Worm (Caenorhabditis elegans) whole organism, L1 larva: ENCODE data around the gene top-3.

ENCODE experiments used
- C04F5.9 ChIP-seq: sonication (generic microtip); optimal IDR thresholded peaks from 2 replicates; lab custom pipeline; 2016; ENCODE audit warnings: missing genetic modification characterization, missing compliant biosample characterization
- C34B4.2 ChIP-seq: sonication (generic microtip); optimal IDR thresholded peaks from 2 replicates; lab custom pipeline; 2017; ENCODE audit warnings: mild to moderate bottlenecking, missing genetic modification characterization, missing compliant biosample characterization
- F16B12.6 ChIP-seq: fragments of 150-350 bp; optimal IDR thresholded peaks from 2 replicates; lab custom pipeline; 2014; ENCODE audit warnings: missing biosample characterization, missing genetic modification characterization
- alr-1 ChIP-seq: fragments of 200-800 bp; sonication (Bioruptor generic); optimal IDR thresholded peaks from 2 replicates; lab custom pipeline; 2018; ENCODE audit warnings: borderline replicate concordance, mild to moderate bottlenecking, missing genetic modification characterization, missing compliant biosample characterization
- ama-1 ChIP-seq: fragments of 150-350 bp; optimal IDR thresholded peaks from 2 replicates; lab custom pipeline; 2014
- ceh-8 ChIP-seq: fragments of 200-800 bp; sonication (Bioruptor generic); optimal IDR thresholded peaks from 2 replicates; lab custom pipeline; 2018; ENCODE audit warnings: mild to moderate bottlenecking, missing genetic modification characterization, moderate library complexity, missing compliant biosample characterization
- ceh-82 ChIP-seq, 3 experiments: fragments of 150-350 bp in 1 of 3; sonication (generic microtip) in 2 of 3; optimal IDR thresholded peaks; 2 replicates each; lab custom pipeline; 2014 to 2017; ENCODE audit warnings: missing biosample characterization in 3 of 3, missing genetic modification characterization in 3 of 3
- ceh-88 ChIP-seq: fragments of 200-800 bp; sonication (Bioruptor generic); IDR thresholded peaks from 2 replicates; pipeline ENCODE4 v1.3.6; 2022; ENCODE audit warnings: missing genetic modification characterization, missing compliant biosample characterization
- dsc-1 ChIP-seq: sonication (generic microtip); optimal IDR thresholded peaks from 2 replicates; lab custom pipeline; 2016; ENCODE audit warnings: mild to moderate bottlenecking, missing genetic modification characterization, missing compliant biosample characterization
- efl-3 ChIP-seq: fragments of 200-800 bp; sonication (Bioruptor generic); optimal IDR thresholded peaks from 2 replicates; lab custom pipeline; 2018; ENCODE audit warnings: mild to moderate bottlenecking, missing genetic modification characterization, missing compliant biosample characterization
- egl-13 ChIP-seq: sonication (generic microtip); optimal IDR thresholded peaks from 2 replicates; lab custom pipeline; 2016; ENCODE audit warnings: missing genotype, missing genetic modification reagents, missing genetic modification characterization, missing compliant biosample characterization
- elt-2 ChIP-seq: sonication (generic microtip); optimal IDR thresholded peaks from 2 replicates; lab custom pipeline; 2016; ENCODE audit warnings: missing genetic modification characterization, mild to moderate bottlenecking, inconsistent platforms, missing compliant biosample characterization, missing genetic modification reagents
- elt-3 ChIP-seq, 6 experiments: fragments of 150-350 bp in 1 of 6; sonication (generic microtip); optimal IDR thresholded peaks; 2 replicates each; lab custom pipeline; 2017 to 2018; ENCODE audit warnings: missing biosample characterization in 6 of 6, missing genetic modification characterization in 6 of 6, inconsistent platforms in 1 of 6
- fkh-10 ChIP-seq: sonication (generic microtip); optimal IDR thresholded peaks from 2 replicates; lab custom pipeline; 2017; ENCODE audit warnings: missing biosample characterization, missing genetic modification reagents, missing genetic modification characterization
- fkh-4 ChIP-seq: sonication (generic microtip); optimal IDR thresholded peaks from 2 replicates; lab custom pipeline; 2016; ENCODE audit warnings: missing compliant biosample characterization, missing genetic modification characterization, borderline replicate concordance
- fkh-8 ChIP-seq: sonication (generic microtip); optimal IDR thresholded peaks from 2 replicates; lab custom pipeline; 2016; ENCODE audit warnings: mild to moderate bottlenecking, missing genetic modification characterization, missing compliant biosample characterization
- fos-1 ChIP-seq: fragments of 150-350 bp; optimal IDR thresholded peaks from 2 replicates; lab custom pipeline; 2014; ENCODE audit warnings: missing biosample characterization, missing genetic modification characterization
- hpl-2 ChIP-seq: fragments of 150-350 bp; optimal IDR thresholded peaks from 2 replicates; lab custom pipeline; 2014; ENCODE audit warnings: missing biosample characterization, missing genetic modification reagents, missing genetic modification characterization
- lin-35 ChIP-seq, 2 experiments: fragments of 150-350 bp; optimal IDR thresholded peaks; 2 replicates each; lab custom pipeline; 2014; ENCODE audit warnings: missing biosample characterization in 2 of 2, missing genetic modification characterization in 2 of 2, missing genetic modification reagents in 2 of 2
- lin-39 ChIP-seq: fragments of 150-350 bp; optimal IDR thresholded peaks from 2 replicates; lab custom pipeline; 2014; ENCODE audit warnings: missing biosample characterization, missing genetic modification reagents, missing genetic modification characterization
- lsy-2 ChIP-seq, 2 experiments: fragments of 150-350 bp; optimal IDR thresholded peaks; 2 replicates each; lab custom pipeline; 2014; ENCODE audit warnings: missing biosample characterization in 2 of 2, missing genetic modification characterization in 2 of 2
- mab-9 ChIP-seq: fragments of 200-800 bp; sonication (Bioruptor generic); IDR thresholded peaks from 2 replicates; pipeline ENCODE4 v1.3.6; 2022; ENCODE audit warnings: missing genetic modification reagents, missing genetic modification characterization, missing compliant biosample characterization
- mdl-1 ChIP-seq, 2 experiments: fragments of 150-350 bp; optimal IDR thresholded peaks; 2 replicates each; lab custom pipeline; 2014 to 2017; ENCODE audit warnings: missing biosample characterization in 2 of 2, missing genetic modification characterization in 2 of 2, inconsistent platforms in 1 of 2
- mep-1 ChIP-seq: fragments of 150-350 bp; optimal IDR thresholded peaks from 2 replicates; lab custom pipeline; 2014; ENCODE audit warnings: missing biosample characterization, missing genetic modification characterization
- nhr-19 ChIP-seq: fragments of 200-800 bp; sonication (Bioruptor generic); conservative IDR thresholded peaks from 2 replicates; pipeline ENCODE4 v1.3.6; 2022; ENCODE audit warnings: missing genetic modification characterization, missing compliant biosample characterization
- nhr-20 ChIP-seq: sonication (generic microtip); optimal IDR thresholded peaks from 2 replicates; lab custom pipeline; 2016; ENCODE audit warnings: mild to moderate bottlenecking, missing genetic modification characterization, missing compliant biosample characterization
- nhr-28 ChIP-seq: fragments of 150-350 bp; optimal IDR thresholded peaks from 2 replicates; lab custom pipeline; 2014; ENCODE audit warnings: missing biosample characterization, missing genetic modification characterization
- nhr-47 ChIP-seq: sonication (generic microtip); optimal IDR thresholded peaks from 2 replicates; lab custom pipeline; 2016; ENCODE audit warnings: mild to moderate bottlenecking, missing genetic modification characterization, moderate library complexity, missing compliant biosample characterization
- nhr-71 ChIP-seq: sonication (generic microtip); optimal IDR thresholded peaks from 2 replicates; lab custom pipeline; 2016; ENCODE audit warnings: mild to moderate bottlenecking, missing genetic modification characterization, moderate library complexity, missing compliant biosample characterization
- nhr-85 ChIP-seq: sonication (generic microtip); peaks from one replicate; lab custom pipeline; 2016; ENCODE audit warnings: missing genetic modification characterization, inconsistent platforms, missing compliant biosample characterization
- pax-3 ChIP-seq: fragments of 200-800 bp; sonication (Bioruptor generic); optimal IDR thresholded peaks from 2 replicates; lab custom pipeline; 2018; ENCODE audit warnings: mild to moderate bottlenecking, missing genetic modification characterization, moderate library complexity, missing compliant biosample characterization
- rnt-1 ChIP-seq: sonication (generic microtip); optimal IDR thresholded peaks from 2 replicates; lab custom pipeline; 2016; ENCODE audit warnings: mild to moderate bottlenecking, missing genetic modification characterization, moderate library complexity, missing compliant biosample characterization
- skn-1 ChIP-seq: fragments of 150-350 bp; optimal IDR thresholded peaks from 2 replicates; lab custom pipeline; 2014; ENCODE audit warnings: missing biosample characterization, missing genetic modification characterization
- snpc-4 ChIP-seq: fragments of 150-350 bp; optimal IDR thresholded peaks from 2 replicates; lab custom pipeline; 2014; ENCODE audit warnings: missing biosample characterization, missing genetic modification characterization
- snu-23 ChIP-seq: sonication (generic microtip); optimal IDR thresholded peaks from 2 replicates; lab custom pipeline; 2016; ENCODE audit warnings: missing genetic modification characterization, missing compliant biosample characterization
- sox-4 ChIP-seq: sonication (generic microtip); optimal IDR thresholded peaks from 2 replicates; lab custom pipeline; 2016; ENCODE audit warnings: missing genetic modification characterization, missing compliant biosample characterization
- sup-37 ChIP-seq: fragments of 200-800 bp; sonication (Bioruptor generic); optimal IDR thresholded peaks from 2 replicates; lab custom pipeline; 2018; ENCODE audit warnings: mild to moderate bottlenecking, missing genetic modification characterization, missing compliant biosample characterization
- swsn-7 ChIP-seq: sonication (generic microtip); optimal IDR thresholded peaks from 2 replicates; lab custom pipeline; 2016; ENCODE audit warnings: missing genetic modification characterization, missing compliant biosample characterization
- tbx-2 ChIP-seq: sonication (generic microtip); optimal IDR thresholded peaks from 2 replicates; lab custom pipeline; 2016; ENCODE audit warnings: missing genetic modification characterization, missing compliant biosample characterization
- unc-30 ChIP-seq: sonication (generic microtip); optimal IDR thresholded peaks from 2 replicates; lab custom pipeline; 2017; ENCODE audit warnings: missing biosample characterization, missing genetic modification characterization
- unc-62 ChIP-seq: fragments of 150-350 bp; optimal IDR thresholded peaks from 2 replicates; lab custom pipeline; 2014; ENCODE audit warnings: missing biosample characterization, missing genetic modification reagents, missing genetic modification characterization
- unc-98 ChIP-seq: fragments of 200-800 bp; sonication (Bioruptor generic); IDR thresholded peaks from 2 replicates; pipeline ENCODE4 v1.3.6; 2022; ENCODE audit warnings: missing genetic modification characterization, missing compliant biosample characterization
- vab-15 ChIP-seq: sonication (generic microtip); optimal IDR thresholded peaks from 2 replicates; lab custom pipeline; 2017; ENCODE audit warnings: missing genotype, mild to moderate bottlenecking, missing genetic modification characterization, missing compliant biosample characterization
- xbp-1 ChIP-seq: sonication (generic microtip); optimal IDR thresholded peaks from 2 replicates; lab custom pipeline; 2016; ENCODE audit warnings: missing genetic modification characterization, missing compliant biosample characterization
- zag-1 ChIP-seq: fragments of 150-350 bp; optimal IDR thresholded peaks from 2 replicates; lab custom pipeline; 2014; ENCODE audit warnings: missing biosample characterization, missing genetic modification characterization
- ztf-11 ChIP-seq, 2 experiments: sonication (generic microtip); optimal IDR thresholded peaks; 2 replicates each; lab custom pipeline; 2016 to 2017; ENCODE audit warnings: missing genetic modification characterization in 2 of 2, missing biosample characterization in 1 of 2, missing compliant biosample characterization in 1 of 2

top-3 gene

DNA sequence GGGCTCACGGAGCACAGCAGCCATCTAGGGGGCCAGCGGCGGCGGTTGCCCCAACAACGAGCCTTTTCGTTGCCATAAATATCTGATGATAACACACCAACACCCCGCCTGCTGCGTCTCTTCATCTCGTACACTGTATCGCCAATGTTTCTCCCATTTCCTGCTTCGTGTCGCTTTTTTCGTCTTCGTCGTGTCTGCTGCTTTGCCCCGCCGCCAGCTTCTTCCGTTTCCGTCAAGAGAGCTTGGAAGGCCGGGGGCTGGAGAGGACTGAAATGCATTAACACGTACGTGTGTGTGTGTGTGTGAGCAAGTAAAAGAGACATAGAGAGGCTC is 24.1 kb downstream of the top-3 start (continued):
- TF ChIP-seq C34B4.2 (tag; lab: Kevin White, UChicago) (no peak), lin-39 (no peak), zag-1 (tag; lab: Kevin White, UChicago) (no peak), snu-23 (peak; percentile 13), fkh-10 (GFP tag; lab: Kevin White, UChicago) (peak; percentile 20), unc-98 (GFP tag; lab: Robert Waterston, UW) (no peak), elt-3 (tag; optimal IDR thresholded peaks at IDR 0.05; lab: Kevin White, UChicago) (no peak), mdl-1 (tag; optimal IDR thresholded peaks at IDR 0.05; lab: Kevin White, UChicago) (no peak), efl-3 (no peak), tbx-2 (tag; lab: Kevin White, UChicago) (peak; percentile 12), nhr-71 (tag; lab: Kevin White, UChicago) (peak; percentile 60), ztf-11 (tag; optimal IDR thresholded peaks at IDR 0.05; lab: Kevin White, UChicago) (no peak), F16B12.6 (tag; lab: Kevin White, UChicago) (no peak), lsy-2 (tag; optimal IDR thresholded peaks at IDR 0.05; lab: Kevin White, UChicago) (peak in 1 of 2 experiments; percentile 41), skn-1 (tag; lab: Kevin White, UChicago) (no peak), ceh-88 (GFP tag; lab: Robert Waterston, UW) (no peak), nhr-28 (no peak), mep-1 (tag; lab: Kevin White, UChicago) (no peak), egl-13 (tag; lab: Kevin White, UChicago) (peak; percentile 75), alr-1 (tag; lab: Kevin White, UChicago) (no peak), sup-37 (no peak), nhr-47 (tag; lab: Kevin White, UChicago) (peak; percentile 65), sox-4 (tag; lab: Kevin White, UChicago) (peak; percentile 27), snpc-4 (peak; percentile 14), elt-2 (no peak), vab-15 (no peak), C04F5.9 (no peak), fkh-4 (tag; lab: Kevin White, UChicago) (no peak)
- TF ChIP-seq, all 84 proteins: peak for 23

DNA sequence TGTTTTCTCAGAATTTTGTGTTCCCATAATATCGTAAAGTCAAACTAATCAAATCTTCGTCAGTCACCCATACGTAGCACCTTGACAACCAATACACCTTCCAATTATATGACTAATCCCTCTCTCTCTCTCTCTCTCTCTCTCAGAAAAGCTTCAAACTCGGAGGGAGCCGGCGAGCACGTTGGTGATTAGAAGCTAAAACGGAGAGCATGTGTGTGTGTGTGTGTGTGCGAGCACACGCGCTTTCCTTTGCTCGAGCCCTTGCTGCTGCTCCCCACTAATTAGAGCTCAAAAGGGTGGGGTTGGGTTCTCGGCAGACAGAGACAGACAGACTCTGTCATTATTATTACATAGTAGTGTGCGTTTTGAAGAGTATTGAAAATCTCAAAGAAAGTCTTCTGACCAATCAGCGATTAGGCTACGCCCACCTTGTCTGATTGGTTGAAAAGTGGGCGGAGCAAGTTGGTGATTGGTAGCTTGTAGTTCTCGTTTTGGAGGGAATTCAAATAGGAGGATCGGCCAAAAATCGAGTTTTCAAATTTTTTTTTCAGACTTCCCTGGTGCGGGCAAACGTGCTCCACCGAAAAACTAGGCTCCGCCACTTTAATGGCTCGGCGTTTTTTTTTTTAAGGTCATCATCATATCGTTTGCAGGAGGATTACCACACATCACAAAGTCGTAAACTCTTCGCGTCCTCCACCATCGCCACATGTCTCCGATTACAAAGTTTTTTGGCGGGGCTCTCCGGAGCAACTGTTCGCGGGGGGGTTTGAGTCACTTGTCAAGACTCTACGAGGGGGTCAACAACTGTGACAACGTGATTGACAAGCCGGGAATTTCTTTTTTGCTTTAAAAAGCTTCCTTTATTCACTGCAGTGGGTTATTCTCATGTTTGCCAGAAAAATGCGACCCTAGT is 24.7 kb downstream of the top-3 start:
- TF ChIP-seq ceh-82 (tag; optimal IDR thresholded peaks at IDR 0.05; lab: Kevin White, UChicago) (peak in 1 of 3 experiments; percentile 23), egl-13 (tag; lab: Kevin White, UChicago) (peak; percentile 2), sox-4 (tag; lab: Kevin White, UChicago) (no peak), nhr-19 (GFP tag; lab: Robert Waterston, UW) (peak; percentile 42), ceh-8 (GFP tag; lab: Kevin White, UChicago) (peak; percentile 46), fkh-8 (peak; percentile 89), fos-1 (tag; lab: Kevin White, UChicago) (no peak), unc-30 (no peak), rnt-1 (peak; percentile 74), skn-1 (tag; lab: Kevin White, UChicago) (no peak), swsn-7 (tag; lab: Kevin White, UChicago) (peak; percentile 18), ama-1 (lab: Kevin White, UChicago) (peak; percentile 14), mep-1 (tag; lab: Kevin White, UChicago) (peak; percentile 1), nhr-85 (tag; lab: Kevin White, UChicago) (peak; percentile 35), unc-62 (GFP tag; lab: Kevin White, UChicago) (peak; percentile 44), hpl-2 (GFP tag; lab: Kevin White, UChicago) (no peak), sup-37 (peak; percentile 26), nhr-20 (tag; lab: Kevin White, UChicago) (peak; percentile 13), nhr-71 (tag; lab: Kevin White, UChicago) (peak; percentile 66), pax-3 (tag; lab: Kevin White, UChicago) (peak; percentile 49), lin-35 (GFP tag; optimal IDR thresholded peaks at IDR 0.05; lab: Kevin White, UChicago) (peak in 1 of 2 experiments; percentile 15), lsy-2 (tag; optimal IDR thresholded peaks at IDR 0.05; lab: Kevin White, UChicago) (peak in 1 of 2 experiments; percentile 9), xbp-1 (peak; percentile 79), dsc-1 (tag; lab: Kevin White, UChicago) (peak; percentile 83), unc-98 (GFP tag; lab: Robert Waterston, UW) (0 out of 2 replicates have a peak, but pooled peaks have one; percentile 37), mab-9 (no peak), nhr-47 (tag; lab: Kevin White, UChicago) (peak; percentile 64), snu-23 (peak; percentile 12)
